Worm (Caenorhabditis elegans): ENCODE results near the gene W01H2.2.

W01H2.2 gene

DNA sequence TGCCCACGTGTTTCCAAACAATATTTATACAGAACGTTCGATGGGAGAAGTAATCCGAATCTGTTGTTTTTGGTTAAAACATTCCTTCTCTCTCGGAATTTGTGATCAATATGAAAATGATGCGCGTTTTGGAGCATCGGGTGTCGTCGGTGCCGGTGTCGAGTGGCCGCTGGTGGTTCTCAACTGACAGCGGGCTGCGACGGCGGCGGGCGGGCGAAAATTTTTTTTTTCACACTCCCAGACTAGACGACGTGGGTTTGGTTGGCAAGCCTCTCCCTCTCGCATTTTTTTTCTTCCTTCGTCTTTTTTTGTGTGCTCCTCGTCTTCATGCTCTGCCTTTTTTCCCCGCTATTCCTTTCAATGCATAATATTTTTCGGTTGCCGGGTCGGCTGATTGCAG lies at the start of gene W01H2.2:
TSS of gene W01H2.2 (minus strand) at position 285 of the 400 bp plus-strand sequence.
- no peak for TF ChIP-seq unc-62 (GFP tag; optimal IDR thresholded peaks at IDR 0.05)

DNA sequence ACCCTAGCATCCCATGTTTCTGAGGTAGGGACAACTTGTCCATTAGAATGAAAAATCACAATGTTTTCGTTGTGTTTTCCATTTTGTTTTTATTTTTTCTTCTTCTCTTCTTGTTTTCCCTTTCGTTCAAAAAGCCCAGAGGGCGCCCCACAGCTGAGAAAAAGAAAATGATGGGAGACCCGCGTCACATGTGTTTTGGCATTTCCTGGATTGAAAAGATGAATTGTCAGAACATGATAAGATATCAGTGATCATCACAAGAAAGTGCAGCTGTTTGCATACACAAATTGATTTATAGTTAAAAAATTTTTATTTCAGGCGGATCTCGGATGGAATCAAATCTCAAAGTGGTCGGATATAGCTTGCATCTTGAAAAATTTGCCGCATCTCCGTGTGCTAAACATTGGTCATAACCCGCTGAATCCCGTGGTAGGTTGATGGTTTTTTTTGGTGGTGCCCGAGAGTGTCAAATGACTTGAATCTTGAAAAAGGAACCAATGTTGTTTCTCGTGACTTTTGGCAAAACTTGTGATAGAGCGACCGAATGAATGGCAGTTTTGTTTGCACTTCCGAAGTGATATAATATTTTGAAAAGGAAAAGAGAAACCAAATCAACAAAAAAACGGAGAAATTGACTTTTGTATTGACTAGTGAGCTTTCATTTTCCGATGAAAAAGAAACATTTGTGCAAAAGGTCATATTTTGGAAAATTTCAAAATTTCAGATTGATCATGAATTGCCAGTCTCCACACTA lies 48.1 kb upstream of the W01H2.2 start:
- TF ChIP-seq unc-62 (GFP tag; optimal IDR thresholded peaks at IDR 0.05): no peak

DNA sequence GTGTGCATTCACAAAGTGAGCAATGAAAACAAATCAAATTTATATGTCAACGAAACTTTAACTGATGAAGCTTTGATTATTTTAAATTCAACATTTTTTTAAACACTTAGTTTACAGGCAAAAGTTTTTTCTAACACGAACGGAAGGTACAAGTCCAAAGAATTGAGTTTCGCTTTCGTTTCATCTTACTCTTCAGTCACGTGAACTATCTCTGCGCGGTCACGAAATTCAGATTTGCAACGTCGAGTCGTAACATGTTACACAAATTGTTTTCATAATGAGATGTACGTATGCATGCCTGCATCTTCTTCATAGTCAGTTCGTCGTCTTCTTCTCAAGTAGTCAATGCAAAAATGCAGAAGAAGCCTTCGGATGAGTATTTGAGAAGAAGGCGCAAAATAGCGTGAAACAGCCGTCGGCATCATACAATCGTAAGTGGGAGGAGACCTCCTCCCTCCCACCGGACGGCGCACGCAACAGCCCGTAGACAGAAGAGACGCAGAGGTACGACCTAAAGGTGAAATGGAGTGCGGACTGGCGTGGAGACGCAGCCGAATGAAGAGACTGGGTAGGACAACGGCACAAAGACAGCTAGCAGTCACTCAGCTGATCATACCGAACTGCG lies 47.1 kb upstream of the W01H2.2 start, which contains the start of gene coel-1:
TSS of gene coel-1 (plus strand) at position 381 of the 625 bp plus-strand sequence.
- no peak for TF ChIP-seq unc-62 (GFP tag; optimal IDR thresholded peaks at IDR 0.05)

DNA sequence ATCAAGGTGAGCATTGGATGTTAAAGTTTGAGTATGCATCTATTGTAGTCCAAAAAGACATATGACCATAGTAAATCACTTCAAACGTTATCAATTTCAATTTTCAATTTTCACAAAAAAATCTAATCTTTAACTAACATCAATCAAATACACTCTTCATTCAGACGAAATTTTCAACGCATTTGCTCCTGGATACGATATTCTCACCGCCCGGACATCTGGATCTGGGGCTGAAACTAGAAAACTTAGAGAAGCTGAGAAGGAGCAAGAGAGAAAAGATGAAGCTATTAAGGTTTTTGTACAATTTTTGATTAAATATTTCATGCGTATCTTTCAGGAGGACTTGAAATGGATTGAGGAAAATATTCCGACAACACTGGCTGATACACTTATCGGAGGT lies 45.6 kb upstream of the W01H2.2 start:
- TF ChIP-seq unc-62 (GFP tag; optimal IDR thresholded peaks at IDR 0.05): no peak

DNA sequence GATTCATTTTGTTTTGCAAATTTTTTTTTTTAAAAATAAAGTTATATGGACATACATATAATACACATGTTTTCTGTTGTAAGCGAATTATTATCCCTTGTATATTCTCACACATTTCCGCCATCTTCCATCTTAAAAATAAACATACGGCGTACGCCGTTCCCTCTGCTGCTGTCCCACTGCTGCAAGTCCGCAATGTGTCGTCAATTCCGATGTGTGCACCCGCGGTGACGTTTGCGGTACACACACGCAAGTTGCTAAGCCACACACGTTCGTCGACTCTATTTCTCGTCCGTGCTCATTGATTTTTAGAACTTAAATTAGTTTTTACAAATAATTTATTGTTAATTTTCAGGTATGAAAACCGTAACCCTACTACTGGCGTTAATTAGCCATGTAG lies 42.0 kb upstream of the W01H2.2 start, which contains the start of gene C52B9.4:
TSS of gene C52B9.4 (plus strand) at position 356 of the 400 bp plus-strand sequence.
- TF ChIP-seq unc-62 (GFP tag; optimal IDR thresholded peaks at IDR 0.05): no peak

DNA sequence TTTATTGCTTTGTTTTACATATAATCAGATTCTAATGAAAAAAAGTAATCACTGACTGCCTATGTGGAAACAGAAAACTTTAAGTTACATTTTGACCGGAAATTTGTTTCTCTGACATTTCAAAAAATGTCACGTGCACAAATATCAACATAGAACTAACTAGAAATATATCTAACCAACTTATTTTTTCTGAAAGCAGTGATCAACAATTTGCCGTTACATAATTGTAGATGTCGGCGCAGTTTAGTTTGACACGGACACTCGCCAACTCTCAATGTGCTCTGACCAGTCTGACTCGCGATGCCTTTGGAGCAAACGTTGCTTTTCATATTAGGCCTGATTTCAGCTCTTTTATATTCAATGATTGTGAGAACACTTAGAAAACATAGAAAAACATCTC lies 38.5 kb upstream of the W01H2.2 start, which contains the start of gene srv-6:
TSS of gene srv-6 (plus strand) at position 301 of the 400 bp plus-strand sequence.
- TF ChIP-seq unc-62 (GFP tag; optimal IDR thresholded peaks at IDR 0.05): no peak

DNA sequence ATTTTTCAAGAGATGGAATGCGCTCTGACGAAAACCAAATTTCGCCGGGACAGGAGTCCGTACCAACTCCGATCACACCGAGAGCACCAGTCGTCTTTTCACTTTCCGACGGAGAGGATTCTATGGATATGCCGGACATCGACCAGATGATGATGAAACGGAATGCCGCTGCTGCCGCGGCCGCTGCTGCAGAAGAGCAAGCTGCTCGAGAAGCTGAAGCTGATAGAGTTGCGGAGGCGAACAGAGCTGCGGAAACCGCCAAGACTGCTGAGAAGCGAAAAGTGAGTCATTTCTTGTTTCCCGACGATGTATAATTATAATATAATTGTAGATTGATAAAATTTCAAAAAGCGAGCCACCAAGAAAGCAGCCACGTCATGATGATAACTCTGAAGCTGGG lies 37.1 kb upstream of the W01H2.2 start:
- no peak for TF ChIP-seq unc-62 (GFP tag; optimal IDR thresholded peaks at IDR 0.05)

DNA sequence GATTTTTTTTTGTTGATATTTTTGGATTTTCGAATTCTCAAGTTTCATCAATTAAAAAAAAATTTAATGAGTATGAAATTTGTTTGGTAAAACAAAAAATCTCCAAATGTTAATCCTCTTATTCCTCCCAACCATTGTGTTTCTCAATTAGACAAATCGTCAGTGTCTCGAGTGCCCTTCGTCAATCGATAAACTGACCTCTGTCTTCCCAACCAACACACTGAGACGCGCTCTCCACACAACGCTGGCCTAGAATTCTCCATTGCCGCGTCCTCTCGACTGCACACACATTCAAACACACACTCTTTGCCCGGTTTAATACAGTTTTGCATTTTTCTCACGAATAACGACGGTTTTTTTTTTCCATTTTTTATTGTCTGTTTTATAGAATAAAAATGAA lies 36.5 kb upstream of the W01H2.2 start, which contains the start of gene taf-11.1:
TSS of gene taf-11.1 (plus strand) at position 389 of the 400 bp plus-strand sequence.
- TF ChIP-seq unc-62 (GFP tag; optimal IDR thresholded peaks at IDR 0.05): no peak

DNA sequence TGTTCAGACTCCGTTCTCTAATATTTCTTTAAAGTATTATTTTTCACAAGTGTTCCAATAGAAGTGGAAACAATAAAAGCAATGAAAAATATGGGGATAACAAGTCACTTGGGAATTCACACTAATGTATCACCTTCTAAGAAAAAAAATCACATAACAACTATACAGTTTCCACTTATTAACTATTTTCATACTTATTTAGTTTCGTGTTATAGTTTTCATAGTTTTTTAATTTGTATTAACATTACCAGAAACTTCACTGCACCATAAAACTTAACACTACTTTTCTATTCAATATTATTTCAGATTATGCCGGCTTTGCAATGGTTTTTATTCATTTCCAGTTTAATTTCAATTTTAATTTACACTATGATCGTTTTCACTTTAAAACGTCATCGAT lies 33.8 kb upstream of the W01H2.2 start, which contains the start of gene srv-5:
TSS of gene srv-5 (plus strand) at position 301 of the 400 bp plus-strand sequence.
- no peak for TF ChIP-seq unc-62 (GFP tag; optimal IDR thresholded peaks at IDR 0.05)

DNA sequence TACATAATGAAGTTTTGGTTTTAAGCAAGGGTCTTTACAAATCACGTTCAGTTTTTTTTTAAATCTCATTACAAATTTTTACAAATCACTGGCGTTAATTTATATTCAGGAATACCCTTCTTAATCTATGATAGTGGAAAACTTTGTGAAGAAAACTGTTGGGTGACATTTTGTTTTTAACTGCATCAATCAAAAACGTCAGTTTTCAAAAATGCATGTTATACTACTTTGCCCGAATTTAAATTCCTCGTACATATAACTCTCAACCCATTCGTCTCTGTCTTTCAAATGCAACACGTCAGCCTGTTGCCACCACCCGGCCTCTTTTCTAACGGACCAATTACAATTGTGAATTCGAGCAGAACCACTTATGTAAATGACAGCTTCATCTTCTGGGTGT lies 30.7 kb upstream of the W01H2.2 start, which contains the start of gene hlh-13:
TSS of gene hlh-13 (plus strand) at position 301 of the 400 bp plus-strand sequence.
- TF ChIP-seq unc-62 (GFP tag; optimal IDR thresholded peaks at IDR 0.05): no peak

DNA sequence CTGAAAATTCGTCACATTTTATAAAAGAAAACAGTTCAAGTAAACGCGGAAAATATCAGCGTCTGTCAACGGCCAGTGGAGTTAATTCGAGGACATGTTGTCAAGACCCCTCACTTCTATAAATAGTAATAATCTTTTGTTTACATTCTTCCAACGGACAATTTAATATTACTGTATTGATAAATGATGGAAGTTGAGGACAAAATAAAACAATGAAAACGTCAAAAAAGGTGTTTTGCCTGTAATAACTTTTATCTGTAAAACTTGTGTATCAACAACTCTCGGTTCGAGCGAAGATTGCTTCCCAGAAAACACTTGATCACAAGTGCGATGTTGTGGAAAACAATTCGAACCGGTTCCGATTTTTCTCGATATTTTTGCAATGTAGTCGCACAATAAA lies 30.2 kb upstream of the W01H2.2 start:
- TF ChIP-seq unc-62 (GFP tag; optimal IDR thresholded peaks at IDR 0.05): no peak

DNA sequence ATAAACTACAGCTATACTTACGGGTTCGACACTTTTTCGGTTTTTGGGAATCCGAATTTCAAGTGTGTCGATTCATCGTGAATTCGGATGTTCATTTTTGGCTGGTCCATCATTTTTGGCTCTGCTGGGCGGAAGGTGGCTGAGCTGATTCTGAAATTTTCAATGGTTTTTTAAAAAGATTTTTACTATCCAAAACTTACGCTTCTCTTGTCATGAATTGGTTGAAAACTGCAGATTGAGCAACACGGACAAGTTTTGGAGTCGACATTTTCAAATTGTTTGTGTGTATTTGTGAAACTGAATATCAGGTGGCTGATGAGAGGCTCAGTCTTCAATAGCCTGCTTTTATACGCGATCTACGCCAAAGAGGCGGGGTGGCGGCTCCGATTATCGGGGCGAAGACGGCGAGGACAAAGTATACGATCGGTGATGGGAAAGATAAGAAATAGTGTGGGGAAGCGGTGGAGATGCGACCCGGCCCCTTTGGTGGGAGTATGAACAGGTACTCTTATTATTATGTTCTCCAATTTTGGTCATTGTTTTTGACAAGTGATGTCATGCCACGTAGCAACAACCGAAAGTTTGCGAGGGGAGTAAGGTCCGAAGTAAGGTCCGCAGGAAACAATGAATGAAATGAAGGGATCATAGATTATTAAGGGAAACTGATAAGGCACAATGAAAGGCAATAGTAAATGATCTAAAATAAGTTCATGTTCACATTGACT lies 28.8 kb upstream of the W01H2.2 start, which contains the start of gene F48D6.4:
TSS of gene F48D6.4 (minus strand) at position 346 of the 725 bp plus-strand sequence.
- no peak for TF ChIP-seq unc-62 (GFP tag; optimal IDR thresholded peaks at IDR 0.05)

DNA sequence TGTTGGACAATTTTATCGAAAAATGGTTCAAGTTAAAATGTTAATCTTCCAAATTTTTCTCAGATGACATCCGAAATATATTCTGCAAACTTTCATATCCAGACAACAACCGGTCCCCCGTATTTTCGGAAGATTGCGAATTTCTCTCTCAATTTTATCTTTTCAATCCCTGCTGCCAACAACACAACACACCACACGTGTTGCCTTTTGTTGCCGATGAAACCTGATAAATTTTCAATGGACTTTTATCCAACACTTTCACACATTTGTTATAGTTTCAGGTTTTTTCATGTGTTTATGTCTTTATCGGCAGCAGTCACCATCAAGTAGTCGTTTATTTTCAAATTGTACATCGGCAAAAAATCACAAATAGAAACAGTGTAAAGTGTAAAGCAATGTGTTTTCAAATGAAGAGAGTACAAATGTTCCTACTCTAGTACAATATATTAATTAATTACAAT lies 28.0 kb upstream of the W01H2.2 start:
- TF ChIP-seq unc-62 (GFP tag; optimal IDR thresholded peaks at IDR 0.05): no peak

DNA sequence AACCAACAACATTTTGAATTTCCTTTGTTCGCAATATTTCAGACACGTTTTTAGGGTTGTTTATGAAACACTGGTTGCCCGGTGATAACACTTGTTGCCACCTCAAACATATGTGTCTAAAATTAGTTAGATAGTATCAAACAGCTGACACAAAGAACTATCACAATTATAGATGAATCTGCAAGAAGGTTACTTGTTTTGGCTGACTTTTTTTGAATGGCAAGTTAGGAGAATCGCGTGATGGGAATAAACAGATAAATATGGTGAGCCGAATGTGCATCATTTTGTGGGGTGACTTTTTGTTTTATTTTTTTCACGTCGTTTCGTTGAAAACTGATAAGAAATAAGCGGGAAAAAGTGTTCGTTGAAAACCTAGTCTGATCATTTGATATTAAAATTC lies 26.9 kb upstream of the W01H2.2 start:
- no peak for TF ChIP-seq unc-62 (GFP tag; optimal IDR thresholded peaks at IDR 0.05)

DNA sequence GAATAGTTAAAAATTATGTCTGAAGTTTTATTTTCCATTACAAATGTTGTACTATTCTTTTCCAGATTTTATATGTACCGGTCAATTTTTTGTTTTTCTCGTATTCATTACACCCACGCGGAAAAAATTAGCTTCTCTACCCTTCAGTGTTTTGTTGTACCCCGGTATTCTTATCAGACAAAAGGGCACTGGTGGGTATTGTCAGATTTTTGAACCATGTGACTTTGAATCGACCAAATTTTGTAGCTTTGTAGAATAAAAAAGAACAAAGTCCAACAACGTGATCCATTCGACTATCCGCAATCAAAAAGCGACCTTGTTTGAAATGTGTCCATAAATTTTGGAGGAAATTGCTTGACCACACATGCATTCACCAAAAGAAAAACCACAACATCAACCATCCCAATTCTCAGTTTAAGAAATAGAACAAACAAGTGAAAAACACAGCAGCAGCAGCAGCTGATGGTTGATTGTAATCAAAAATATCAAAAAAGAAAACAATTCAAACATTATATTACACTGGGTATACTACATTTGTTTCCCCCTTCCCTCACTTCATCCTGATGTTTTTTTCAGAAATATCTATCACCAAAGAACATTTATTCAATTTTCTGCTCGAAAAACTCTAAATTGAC lies 26.3 kb upstream of the W01H2.2 start:
- no peak for TF ChIP-seq unc-62 (GFP tag; optimal IDR thresholded peaks at IDR 0.05)
